Fruit fly (Drosophila melanogaster) whole organism, embryonic: Measurements from ENCODE around the gene fbl.

Experiments used
- Adf1 ChIP-seq: fragments of 200-800 bp; sonication (Bioruptor generic); IDR thresholded peaks from 2 replicates; pipeline ENCODE4 v1.3.6; 2022; ENCODE audit warnings: missing biosample characterization, missing genetic modification characterization
- Awh ChIP-seq: fragments of 200-800 bp; sonication (Bioruptor generic); IDR thresholded peaks from 2 replicates; pipeline ENCODE4, ENCODE4 v1.3.6; 2022; ENCODE audit warnings: missing biosample characterization, missing genetic modification characterization
- B-H1 ChIP-seq: fragments of 200-800 bp; sonication (Bioruptor generic); IDR thresholded peaks from 3 replicates; pipeline ENCODE4 v1.3.6; 2022; ENCODE audit warnings: missing biosample characterization, missing genetic modification characterization
- CG10267 ChIP-seq: fragments of 200-800 bp; sonication (Bioruptor generic); optimal IDR thresholded peaks from 2 replicates; lab custom pipeline; 2018; ENCODE audit warnings: missing biosample characterization, mild to moderate bottlenecking, missing genetic modification characterization, moderate library complexity
- CG11398 ChIP-seq: fragments of 200-800 bp; sonication (Bioruptor generic); optimal IDR thresholded peaks from 2 replicates; lab custom pipeline; 2016; ENCODE audit warnings: missing biosample characterization, missing genetic modification characterization
- CG12659 ChIP-seq: fragments of 200-800 bp; sonication (Bioruptor generic); optimal IDR thresholded peaks from 3 replicates; lab custom pipeline; 2017; ENCODE audit warnings: mild to moderate bottlenecking, missing biosample characterization, missing genetic modification reagents, missing genetic modification characterization
- CG13123 ChIP-seq: fragments of 200-800 bp; sonication (Bioruptor generic); optimal IDR thresholded peaks from 2 replicates; lab custom pipeline; 2016; ENCODE audit warnings: missing biosample characterization, missing genetic modification characterization
- CG13287 ChIP-seq: fragments of 200-800 bp; sonication (Bioruptor generic); IDR thresholded peaks from 2 replicates; pipeline ENCODE4 v1.3.6; 2022; ENCODE audit warnings: missing biosample characterization, missing genetic modification characterization; ENCODE audit not compliant: partially characterized antibody
- CG13424 ChIP-seq: fragments of 200-800 bp; sonication (Bioruptor generic); optimal IDR thresholded peaks from 2 replicates; lab custom pipeline; 2019; ENCODE audit warnings: missing biosample characterization, mild to moderate bottlenecking, missing genetic modification characterization, moderate library complexity
- CG14014 ChIP-seq: fragments of 200-800 bp; sonication (Bioruptor generic); IDR thresholded peaks from 2 replicates; pipeline ENCODE4 v1.3.6; 2022; ENCODE audit warnings: missing biosample characterization, missing genetic modification characterization
- CG14441 ChIP-seq: fragments of 200-800 bp; sonication (Bioruptor generic); IDR thresholded peaks from 2 replicates; pipeline ENCODE4 v1.3.6; 2022; ENCODE audit warnings: missing biosample characterization, missing genetic modification characterization
- CG14710 ChIP-seq: fragments of 200-800 bp; sonication (Bioruptor generic); optimal IDR thresholded peaks from 3 replicates; lab custom pipeline; 2019; ENCODE audit warnings: missing biosample characterization, mild to moderate bottlenecking, missing genetic modification characterization, moderate library complexity
- CG15073 ChIP-seq: fragments of 200-800 bp; sonication (Bioruptor generic); optimal IDR thresholded peaks from 2 replicates; lab custom pipeline; 2016; ENCODE audit warnings: missing biosample characterization, missing genetic modification characterization
- CG16813 ChIP-seq: fragments of 200-800 bp; sonication (Bioruptor generic); IDR thresholded peaks from 3 replicates; pipeline ENCODE4 v1.3.6; 2022; ENCODE audit warnings: missing biosample characterization, missing genetic modification characterization; ENCODE audit not compliant: partially characterized antibody
- CG2120 ChIP-seq: fragments of 200-800 bp; sonication (Bioruptor generic); optimal IDR thresholded peaks from 3 replicates; lab custom pipeline; 2016; ENCODE audit warnings: missing biosample characterization, missing genetic modification characterization
- CG2129 ChIP-seq: fragments of 200-800 bp; sonication (Bioruptor generic); IDR thresholded peaks from 2 replicates; pipeline ENCODE4 v1.3.6; 2022; ENCODE audit warnings: missing biosample characterization, missing genetic modification characterization; ENCODE audit not compliant: partially characterized antibody
- CG31441 ChIP-seq: fragments of 200-800 bp; sonication (Bioruptor generic); IDR thresholded peaks from 2 replicates; pipeline ENCODE4 v1.3.6; 2022; ENCODE audit warnings: missing biosample characterization, missing genetic modification characterization
- CG6791 ChIP-seq: fragments of 200-800 bp; sonication (Bioruptor generic); IDR thresholded peaks from 3 replicates; pipeline ENCODE4 v1.3.6; 2022; ENCODE audit warnings: missing biosample characterization, missing genetic modification characterization; ENCODE audit not compliant: partially characterized antibody
- CG7271 ChIP-seq: fragments of 200-800 bp; sonication (Bioruptor generic); optimal IDR thresholded peaks from 2 replicates; lab custom pipeline; 2018; ENCODE audit warnings: missing biosample characterization, mild to moderate bottlenecking, missing genetic modification characterization, moderate library complexity
- CoRest ChIP-seq: fragments of 200-800 bp; sonication (Bioruptor generic); optimal IDR thresholded peaks from 3 replicates; lab custom pipeline; 2018; ENCODE audit warnings: missing biosample characterization, mild to moderate bottlenecking, missing genetic modification characterization, moderate library complexity
- Dbx ChIP-seq: fragments of 200-800 bp; sonication (Bioruptor generic); IDR thresholded peaks from 3 replicates; pipeline ENCODE4 v1.3.6; 2022; ENCODE audit warnings: missing biosample characterization, missing genetic modification characterization
- Dip3 ChIP-seq: fragments of 200-800 bp; sonication (Bioruptor generic); optimal IDR thresholded peaks from 3 replicates; lab custom pipeline; 2016; ENCODE audit warnings: missing biosample characterization, missing genetic modification characterization
- Dref ChIP-seq: fragments of 200-800 bp; sonication (Bioruptor generic); IDR thresholded peaks from 2 replicates; pipeline ENCODE4 v1.3.6; 2022; ENCODE audit warnings: missing biosample characterization, missing genetic modification characterization
- HLH4C ChIP-seq: fragments of 200-800 bp; sonication (Bioruptor generic); IDR thresholded peaks from 3 replicates; pipeline ENCODE4 v1.3.6; 2022; ENCODE audit warnings: missing biosample characterization, missing genetic modification characterization; ENCODE audit not compliant: partially characterized antibody
- HmgZ ChIP-seq: fragments of 200-800 bp; sonication (Bioruptor generic); optimal IDR thresholded peaks from 2 replicates; lab custom pipeline; 2018; ENCODE audit warnings: missing biosample characterization, mild to moderate bottlenecking, missing genetic modification characterization
- Jarid2 ChIP-seq: fragments of 200-800 bp; sonication (Bioruptor generic); optimal IDR thresholded peaks from 3 replicates; lab custom pipeline; 2017; ENCODE audit warnings: mild to moderate bottlenecking, missing biosample characterization, missing genetic modification reagents, missing genetic modification characterization
- Mrtf ChIP-seq: fragments of 200-800 bp; sonication (Bioruptor generic); IDR thresholded peaks from 3 replicates; pipeline ENCODE4 v1.3.6; 2022; ENCODE audit warnings: missing biosample characterization, missing genetic modification characterization
- Oli ChIP-seq: fragments of 200-800 bp; sonication (Bioruptor generic); optimal IDR thresholded peaks from 2 replicates; lab custom pipeline; 2018; ENCODE audit warnings: missing biosample characterization, mild to moderate bottlenecking, missing genetic modification characterization, moderate library complexity
- YL-1 ChIP-seq: fragments of 200-800 bp; sonication (Bioruptor generic); optimal IDR thresholded peaks from 3 replicates; lab custom pipeline; 2017; ENCODE audit warnings: missing biosample characterization, mild to moderate bottlenecking, missing genetic modification characterization
- al ChIP-seq: fragments of 200-800 bp; sonication (Bioruptor generic); IDR thresholded peaks from 2 replicates; pipeline ENCODE4 v1.3.6; 2022; ENCODE audit warnings: missing biosample characterization, missing genetic modification characterization
- bbx ChIP-seq: fragments of 200-800 bp; sonication (Bioruptor generic); IDR thresholded peaks from 2 replicates; pipeline ENCODE4 v1.3.6; 2022; ENCODE audit warnings: missing biosample characterization, missing genetic modification characterization; ENCODE audit not compliant: partially characterized antibody
- cg ChIP-seq: fragments of 200-800 bp; sonication (Bioruptor generic); optimal IDR thresholded peaks from 3 replicates; lab custom pipeline; 2019; ENCODE audit warnings: missing biosample characterization, mild to moderate bottlenecking, missing genetic modification characterization, moderate library complexity
- gcm ChIP-seq: fragments of 200-800 bp; sonication (Bioruptor generic); optimal IDR thresholded peaks from 2 replicates; lab custom pipeline; 2019; ENCODE audit warnings: missing biosample characterization, mild to moderate bottlenecking, missing genetic modification characterization, moderate library complexity
- kay ChIP-seq: fragments of 200-800 bp; sonication (Bioruptor generic); optimal IDR thresholded peaks from 2 replicates; lab custom pipeline; 2016; ENCODE audit warnings: missing biosample characterization, missing genetic modification characterization
- nerfin-2 ChIP-seq: fragments of 200-800 bp; sonication (Bioruptor generic); IDR thresholded peaks from 2 replicates; pipeline ENCODE4 v1.3.6; 2022; ENCODE audit warnings: missing biosample characterization, missing genetic modification characterization; ENCODE audit not compliant: partially characterized antibody
- nom ChIP-seq: fragments of 200-800 bp; sonication (Bioruptor generic); optimal IDR thresholded peaks from 2 replicates; lab custom pipeline; 2017; ENCODE audit warnings: missing biosample characterization, missing genetic modification characterization, mild to moderate bottlenecking, moderate library complexity, missing genetic modification reagents
- oc ChIP-seq: fragments of 200-800 bp; sonication (Bioruptor generic); optimal IDR thresholded peaks from 2 replicates; lab custom pipeline; 2018; ENCODE audit warnings: missing biosample characterization, mild to moderate bottlenecking, missing genetic modification characterization, moderate library complexity
- phol ChIP-seq: fragments of 200-800 bp; sonication (Bioruptor generic); optimal IDR thresholded peaks from 3 replicates; lab custom pipeline; 2018; ENCODE audit warnings: missing biosample characterization, mild to moderate bottlenecking, missing genetic modification characterization, moderate library complexity
- pita ChIP-seq: fragments of 200-800 bp; sonication (Bioruptor generic); optimal IDR thresholded peaks from 2 replicates; lab custom pipeline; 2017; ENCODE audit warnings: missing biosample characterization, mild to moderate bottlenecking, missing genetic modification characterization
- pzg ChIP-seq: fragments of 200-800 bp; sonication (Bioruptor generic); optimal IDR thresholded peaks from 3 replicates; lab custom pipeline; 2018; ENCODE audit warnings: missing biosample characterization, mild to moderate bottlenecking, missing genetic modification characterization, moderate library complexity
- row ChIP-seq: fragments of 200-800 bp; sonication (Bioruptor generic); IDR thresholded peaks from 3 replicates; pipeline ENCODE4 v1.3.6; 2022; ENCODE audit warnings: missing biosample characterization, missing genetic modification characterization
- sens ChIP-seq: fragments of 200-800 bp; sonication (Bioruptor generic); peaks from one replicate; lab custom pipeline; 2016; ENCODE audit warnings: missing biosample characterization, missing genetic modification characterization
- sob ChIP-seq: fragments of 200-800 bp; sonication (Bioruptor generic); IDR thresholded peaks from 2 replicates; pipeline ENCODE4 v1.3.6; 2022; ENCODE audit warnings: missing biosample characterization, missing genetic modification characterization
- sug ChIP-seq: fragments of 200-800 bp; optimal IDR thresholded peaks from 2 replicates; lab custom pipeline; 2019; ENCODE audit warnings: missing biosample characterization, mild to moderate bottlenecking, missing genetic modification characterization, moderate library complexity
- trem ChIP-seq: fragments of 200-800 bp; optimal IDR thresholded peaks from 3 replicates; lab custom pipeline; 2019; ENCODE audit warnings: missing biosample characterization, mild to moderate bottlenecking, missing genetic modification characterization, moderate library complexity
- unc-4 ChIP-seq: fragments of 200-800 bp; sonication (Bioruptor generic); IDR thresholded peaks from 2 replicates; pipeline ENCODE4 v1.3.6; 2022; ENCODE audit warnings: missing biosample characterization, missing genetic modification characterization; ENCODE audit not compliant: partially characterized antibody
- zen ChIP-seq: fragments of 200-800 bp; sonication (Bioruptor generic); optimal IDR thresholded peaks from 3 replicates; lab custom pipeline; 2018; ENCODE audit warnings: missing biosample characterization, mild to moderate bottlenecking, missing genetic modification characterization, moderate library complexity
- zen2 ChIP-seq: fragments of 200-800 bp; sonication (Bioruptor generic); IDR thresholded peaks from 3 replicates; pipeline ENCODE4 v1.3.6; 2022; ENCODE audit warnings: missing biosample characterization, missing genetic modification characterization; ENCODE audit not compliant: partially characterized antibody
- zfh2 ChIP-seq: fragments of 200-800 bp; sonication (Bioruptor generic); optimal IDR thresholded peaks from 2 replicates; lab custom pipeline; 2016; ENCODE audit warnings: missing biosample characterization, missing genetic modification characterization

Gene fbl

dm6 chr3L:20432297-20432696, 48.1 kb downstream of the fbl start, which contains the start of the genes Las and Psn (continued):
- no peak for TF ChIP-seq CG15073 (GFP tag; lab: Kevin White, UChicago)
- peak; percentile 29 for TF ChIP-seq kay (GFP tag; lab: Kevin White, UChicago)
- peak; percentile 88 for TF ChIP-seq sens (GFP tag; lab: Kevin White, UChicago)
- peak; percentile 66 for TF ChIP-seq HLH4C (GFP tag; lab: Robert Waterston, UW)
- no peak for TF ChIP-seq sob (GFP tag; lab: Robert Waterston, UW)
- TF ChIP-seq zen2 (GFP tag; lab: Robert Waterston, UW), result no peak; the same call in 2 of the 3 replicates
- TF ChIP-seq phol (tag; lab: Kevin White, UChicago), result peak; percentile 36
- TF ChIP-seq CG7271, result no peak
- no peak for TF ChIP-seq nerfin-2 (GFP tag; lab: Robert Waterston, UW)
- peak; percentile 27 for TF ChIP-seq zfh2 (GFP tag; lab: Kevin White, UChicago)
- TF ChIP-seq HmgZ, result peak; percentile 10
- peak; percentile 52 for TF ChIP-seq CG2120 (GFP tag; lab: Kevin White, UChicago)
- 0 out of 2 replicates have a peak, but pooled peaks have one; percentile 36 for TF ChIP-seq CG2129
- TF ChIP-seq unc-4 (GFP tag; lab: Robert Waterston, UW), result peak; percentile 71
- TF ChIP-seq CG14710, result peak; percentile 70
- peak; percentile 20 for TF ChIP-seq oc (tag; lab: Kevin White, UChicago)
- 0 out of 3 replicates have a peak, but pooled peaks have one; percentile 45 for TF ChIP-seq CG6791 (GFP tag; lab: Robert Waterston, UW)
- peak; percentile 13 for TF ChIP-seq nom (GFP tag; lab: Kevin White, UChicago)
- TF ChIP-seq CG16813, result peak; percentile 59; the same call in 2 of the 3 replicates
- no peak for TF ChIP-seq cg (GFP tag; lab: Kevin White, UChicago)
- TF ChIP-seq, all 482 proteins: peak for 77

dm6 chr3L:20436069-20436468, 51.8 kb downstream of the fbl start, which contains the start of the genes mRpL15 and CtIP:
TSS of gene mRpL15 (minus strand) at chr3L:20436209.
TSS of gene CtIP (plus strand) at chr3L:20436250.
- no peak for TF ChIP-seq Dip3
- TF ChIP-seq CG10267 (tag; lab: Kevin White, UChicago), result peak; percentile 26
- TF ChIP-seq CoRest (tag; lab: Kevin White, UChicago), result no peak
- no peak for TF ChIP-seq CG14441 (GFP tag; lab: Robert Waterston, UW)
- no peak for TF ChIP-seq CG31441 (GFP tag; lab: Robert Waterston, UW)
- TF ChIP-seq nerfin-2 (GFP tag; lab: Robert Waterston, UW), result no peak
- no peak for TF ChIP-seq Mrtf
- no peak for TF ChIP-seq pita (GFP tag; lab: Kevin White, UChicago)
- no peak for TF ChIP-seq gcm (GFP tag; lab: Kevin White, UChicago)
- TF ChIP-seq YL-1, result peak; percentile 75
- peak; percentile 53 for TF ChIP-seq trem (tag; lab: Kevin White, UChicago)
- peak; percentile 47 for TF ChIP-seq CG12659 (GFP tag; lab: Kevin White, UChicago)
- TF ChIP-seq CG11398 (GFP tag; lab: Kevin White, UChicago), result no peak
- peak; percentile 79 for TF ChIP-seq pzg (GFP tag; lab: Kevin White, UChicago)
- peak; percentile 1 for TF ChIP-seq sug (tag; lab: Kevin White, UChicago)
- TF ChIP-seq Adf1, result 0 out of 2 replicates have a peak, but pooled peaks have one; percentile 31
- TF ChIP-seq Dbx (GFP tag; lab: Robert Waterston, UW), result no peak
- peak; percentile 51; the same call in 1 of the 2 replicates for TF ChIP-seq CG13287 (GFP tag; lab: Robert Waterston, UW)
- TF ChIP-seq al (GFP tag; lab: Robert Waterston, UW), result no peak
- TF ChIP-seq CG13424 (tag; lab: Kevin White, UChicago), result no peak
- no peak for TF ChIP-seq B-H1 (GFP tag; lab: Robert Waterston, UW)
- TF ChIP-seq Oli (tag; lab: Kevin White, UChicago), result no peak
- no peak for TF ChIP-seq Jarid2
- TF ChIP-seq Awh (GFP tag; lab: Robert Waterston, UW), result no peak
- TF ChIP-seq bbx, result peak; percentile 55
- TF ChIP-seq zen, result no peak
- TF ChIP-seq Dref (GFP tag; lab: Robert Waterston, UW), result peak; percentile 35; the same call in 1 of the 2 replicates
- no peak for TF ChIP-seq CG13123 (GFP tag; lab: Kevin White, UChicago)
- TF ChIP-seq CG7271, result no peak
- TF ChIP-seq row (GFP tag; lab: Robert Waterston, UW), result no peak
- no peak for TF ChIP-seq CG14014 (GFP tag; lab: Robert Waterston, UW)
